ENCODE assay signal across 4 fruit fly cellular contexts in genomic region chr2L:19037011-19037410, dm6.
TF ChIP-seq lines count a peak whose summit lies in the region.

No protein-coding gene starts in this region.

- TF ChIP-seq CTCF in whole organism, embryonic (GFP tag; optimal IDR thresholded peaks at IDR 0.05; lab: Kevin White, UChicago): no peak

TF ChIP-seq in whole organism, embryonic, 481 proteins besides CTCF, POLR2A, EP300 and RAD21 (continues in another document):
- TF ChIP-seq CG11723 (GFP tag; optimal IDR thresholded peaks at IDR 0.05; lab: Kevin White, UChicago): no peak
- no peak for TF ChIP-seq kah (GFP tag; optimal IDR thresholded peaks at IDR 0.05; lab: Kevin White, UChicago)
- TF ChIP-seq NFAT (GFP tag; IDR thresholded peaks at IDR 0.05; lab: Robert Waterston, UW): no peak
- no peak for TF ChIP-seq dysf (GFP tag; IDR thresholded peaks at IDR 0.05; lab: Robert Waterston, UW)
- no peak for TF ChIP-seq wdn (GFP tag; IDR thresholded peaks at IDR 0.05; lab: Robert Waterston, UW)
- no peak for TF ChIP-seq CG5953 (GFP tag; IDR thresholded peaks at IDR 0.05; lab: Robert Waterston, UW)
- peak; percentile 12; the same call in 1 of the 3 replicates for TF ChIP-seq row (GFP tag; IDR thresholded peaks at IDR 0.05; lab: Robert Waterston, UW)
- no peak for TF ChIP-seq CG4424 (GFP tag; optimal IDR thresholded peaks at IDR 0.05; lab: Kevin White, UChicago)
- no peak for TF ChIP-seq CG18599 (GFP tag; optimal IDR thresholded peaks at IDR 0.05; lab: Kevin White, UChicago)
- no peak for TF ChIP-seq CG1647 (GFP tag; optimal IDR thresholded peaks at IDR 0.05; lab: Kevin White, UChicago)
- no peak for TF ChIP-seq az2 (GFP tag; optimal IDR thresholded peaks at IDR 0.05; lab: Kevin White, UChicago)
- TF ChIP-seq CG14441 (GFP tag; IDR thresholded peaks at IDR 0.05; lab: Robert Waterston, UW): no peak
- TF ChIP-seq CG10431 (GFP tag; optimal IDR thresholded peaks at IDR 0.05; lab: Kevin White, UChicago): no peak
- no peak for TF ChIP-seq ato (GFP tag; IDR thresholded peaks at IDR 0.05; lab: Robert Waterston, UW; ENCODE audit: partially characterized antibody)
- TF ChIP-seq z (GFP tag; IDR thresholded peaks at IDR 0.05; lab: Robert Waterston, UW): no peak
- TF ChIP-seq pho (GFP tag; optimal IDR thresholded peaks at IDR 0.05; lab: Kevin White, UChicago): no peak
- TF ChIP-seq Ptx1 (GFP tag; IDR thresholded peaks at IDR 0.05; lab: Robert Waterston, UW): no peak
- TF ChIP-seq Spps (tag; optimal IDR thresholded peaks at IDR 0.05; lab: Kevin White, UChicago): no peak
- TF ChIP-seq CG31365 (tag; optimal IDR thresholded peaks at IDR 0.05; lab: Kevin White, UChicago): no peak
- TF ChIP-seq CG17361 (GFP tag; IDR thresholded peaks at IDR 0.05; lab: Robert Waterston, UW): 0 out of 3 replicates have a peak, but pooled peaks have one; percentile 18
- TF ChIP-seq danr (GFP tag; IDR thresholded peaks at IDR 0.05; lab: Robert Waterston, UW): no peak
- no peak for TF ChIP-seq insv (GFP tag; optimal IDR thresholded peaks at IDR 0.05; lab: Kevin White, UChicago)
- peak; percentile 15 for TF ChIP-seq Ets65A (GFP tag; lab: Kevin White, UChicago)
- TF ChIP-seq sens (GFP tag; lab: Kevin White, UChicago): peak; percentile 66

TF ChIP-seq in whole organism, prepupa, 60 proteins besides CTCF, POLR2A, EP300 and RAD21:
- TF ChIP-seq Eip75B (GFP tag; optimal IDR thresholded peaks at IDR 0.05; lab: Kevin White, UChicago) (no peak), Eip78C (GFP tag; lab: Kevin White, UChicago) (peak; percentile 58)

TF ChIP-seq in whole organism, pupa, 21 proteins besides CTCF, POLR2A, EP300 and RAD21:
- TF ChIP-seq CG32121 (GFP tag; IDR thresholded peaks at IDR 0.05; lab: Robert Waterston, UW): peak; percentile 27; the same call in 1 of the 2 replicates
- TF ChIP-seq CG15710 (tag; optimal IDR thresholded peaks at IDR 0.05; lab: Kevin White, UChicago): no peak

TF ChIP-seq in whole organism, wandering third instar larva, 38 proteins besides CTCF, POLR2A, EP300 and RAD21:
- TF ChIP-seq h (GFP tag; optimal IDR thresholded peaks at IDR 0.05; lab: Kevin White, UChicago) (peak; percentile 4), Myc (optimal IDR thresholded peaks at IDR 0.05; lab: Kevin White, UChicago) (no peak), brk (GFP tag; optimal IDR thresholded peaks at IDR 0.05; lab: Kevin White, UChicago) (no peak), GATAd (GFP tag; optimal IDR thresholded peaks at IDR 0.05; lab: Kevin White, UChicago) (no peak)
